Worm (Caenorhabditis elegans): ENCODE measurements around the gene sgt-1.

Gene sgt-1

DNA sequence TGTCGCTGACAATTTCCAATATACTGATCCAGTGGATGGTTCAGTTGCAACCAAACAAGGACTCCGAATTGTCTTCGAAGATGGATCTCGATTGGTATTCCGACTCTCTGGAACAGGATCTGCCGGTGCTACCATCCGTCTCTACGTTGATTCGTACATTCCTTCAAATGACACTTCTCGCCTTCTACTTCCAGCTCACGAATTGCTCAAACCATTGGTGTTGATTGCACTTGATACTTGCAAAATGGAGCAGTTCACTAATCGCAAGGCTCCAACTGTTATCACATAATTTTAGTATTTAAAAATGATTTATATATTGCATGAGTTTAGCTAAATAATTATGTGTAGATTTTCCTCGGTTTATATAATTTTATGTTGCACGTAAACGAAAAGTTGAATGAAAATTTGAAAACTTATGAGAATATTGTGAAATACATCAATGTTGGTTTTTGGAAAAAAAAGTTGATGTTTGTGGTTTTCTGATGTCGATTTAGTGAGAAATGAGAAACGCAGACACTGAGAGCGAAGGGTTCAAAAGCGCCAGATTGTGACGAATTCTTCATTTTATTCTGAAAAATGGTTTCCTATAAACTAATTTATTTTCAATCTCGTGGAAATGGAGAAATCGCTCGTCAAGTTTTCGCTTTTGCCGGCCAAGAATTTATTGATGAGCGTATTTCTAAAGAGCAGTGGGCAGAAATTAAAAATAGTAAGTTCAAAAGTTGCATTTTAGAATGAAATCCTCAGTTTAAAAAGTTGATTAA lies 12.4 kb downstream of the sgt-1 start, which contains the start of gene gst-9 (continued):
- TF ChIP-seq mab-9 (GFP tag; IDR thresholded peaks at IDR 0.05), result no peak
- TF ChIP-seq unc-62 (GFP tag; optimal IDR thresholded peaks at IDR 0.05), result no peak
- TF ChIP-seq nhr-76 (tag; optimal IDR thresholded peaks at IDR 0.05), result no peak
- TF ChIP-seq ztf-4 (tag; optimal IDR thresholded peaks at IDR 0.05), result no peak
- no peak for TF ChIP-seq lir-3 (tag; optimal IDR thresholded peaks at IDR 0.05; ENCODE audit: poor library complexity)
- peak; percentile 80 for TF ChIP-seq aly-2 (tag; optimal IDR thresholded peaks at IDR 0.05)
- no peak for TF ChIP-seq pqm-1 (tag; optimal IDR thresholded peaks at IDR 0.05)
- no peak for TF ChIP-seq efl-3 (GFP tag; optimal IDR thresholded peaks at IDR 0.05)
- peak; percentile 26 for TF ChIP-seq fkh-8 (tag; optimal IDR thresholded peaks at IDR 0.05)
- TF ChIP-seq ets-5 (GFP tag; IDR thresholded peaks at IDR 0.05), result no peak
- TF ChIP-seq nhr-84 (tag; optimal IDR thresholded peaks at IDR 0.05), result no peak
- TF ChIP-seq unc-130 (tag; optimal IDR thresholded peaks at IDR 0.05), result no peak
- no peak for TF ChIP-seq F16B12.6 (tag; optimal IDR thresholded peaks at IDR 0.05)
- no peak for TF ChIP-seq lin-39 (tag; optimal IDR thresholded peaks at IDR 0.05)
- TF ChIP-seq aha-1 (tag; optimal IDR thresholded peaks at IDR 0.05), result no peak
- TF ChIP-seq zag-1 (tag; optimal IDR thresholded peaks at IDR 0.05), result no peak
- TF ChIP-seq snpc-4 (tag; optimal IDR thresholded peaks at IDR 0.05), result no peak
- no peak for TF ChIP-seq ceh-90 (tag; optimal IDR thresholded peaks at IDR 0.05)
- no peak for TF ChIP-seq egl-27 (tag; optimal IDR thresholded peaks at IDR 0.05)
- TF ChIP-seq vab-15 (tag; optimal IDR thresholded peaks at IDR 0.05), result no peak
- peak; percentile 38 for TF ChIP-seq snu-23 (GFP tag; optimal IDR thresholded peaks at IDR 0.05)
- TF ChIP-seq pag-3 (tag; optimal IDR thresholded peaks at IDR 0.05; ENCODE audit: borderline replicate concordance, insufficient read depth), result no peak
- TF ChIP-seq lin-15B (tag; optimal IDR thresholded peaks at IDR 0.05), result no peak
- peak; percentile 66 for TF ChIP-seq nhr-71 (tag; optimal IDR thresholded peaks at IDR 0.05)
- no peak for TF ChIP-seq ceh-82 (tag; optimal IDR thresholded peaks at IDR 0.05)
- TF ChIP-seq dpl-1 (GFP tag; optimal IDR thresholded peaks at IDR 0.05), result peak in 1 of 3 experiments; percentile 8
- peak; percentile 63 for TF ChIP-seq elt-2 (tag; optimal IDR thresholded peaks at IDR 0.05)
- peak; percentile 37 for TF ChIP-seq skn-1 (tag; optimal IDR thresholded peaks at IDR 0.05)
- TF ChIP-seq pax-3 (tag; optimal IDR thresholded peaks at IDR 0.05), result no peak
- TF ChIP-seq nhr-28 (tag; optimal IDR thresholded peaks at IDR 0.05), result no peak
- TF ChIP-seq nhr-237 (tag; optimal IDR thresholded peaks at IDR 0.05), result no peak
- TF ChIP-seq nhr-20 (tag; optimal IDR thresholded peaks at IDR 0.05), result peak; percentile 47
- no peak for TF ChIP-seq ceh-88 (GFP tag; IDR thresholded peaks at IDR 0.05)
- no peak for TF ChIP-seq ces-1 (GFP tag; optimal IDR thresholded peaks at IDR 0.05)
- TF ChIP-seq C34B4.2 (tag; optimal IDR thresholded peaks at IDR 0.05), result no peak
- no peak for TF ChIP-seq mef-2 (tag; optimal IDR thresholded peaks at IDR 0.05)
- TF ChIP-seq rnt-1 (tag; optimal IDR thresholded peaks at IDR 0.05), result no peak
- TF ChIP-seq nhr-12 (tag; optimal IDR thresholded peaks at IDR 0.05), result no peak
- no peak for TF ChIP-seq tlp-1 (tag; optimal IDR thresholded peaks at IDR 0.05)
- TF ChIP-seq unc-30 (tag; optimal IDR thresholded peaks at IDR 0.05), result no peak
- TF ChIP-seq blmp-1 (tag; optimal IDR thresholded peaks at IDR 0.05), result no peak
- no peak for TF ChIP-seq isw-1 (GFP tag; IDR thresholded peaks at IDR 0.05)
- TF ChIP-seq lsy-2 (tag; optimal IDR thresholded peaks at IDR 0.05), result no peak
- TF ChIP-seq fkh-4 (tag; optimal IDR thresholded peaks at IDR 0.05; ENCODE audit: borderline replicate concordance), result no peak
- no peak for TF ChIP-seq hpl-2 (GFP tag; optimal IDR thresholded peaks at IDR 0.05)
- no peak for TF ChIP-seq lin-13 (GFP tag; optimal IDR thresholded peaks at IDR 0.05)
- peak; percentile 60 for TF ChIP-seq nhr-85 (tag)
- peak; percentile 38 for TF ChIP-seq mep-1 (tag; optimal IDR thresholded peaks at IDR 0.05)
- TF ChIP-seq mdl-1 (tag; optimal IDR thresholded peaks at IDR 0.05), result no peak
- TF ChIP-seq tbx-2 (tag; optimal IDR thresholded peaks at IDR 0.05), result no peak
- TF ChIP-seq alr-1 (tag; optimal IDR thresholded peaks at IDR 0.05; ENCODE audit: borderline replicate concordance), result no peak
- peak; percentile 77 for TF ChIP-seq ama-1 (optimal IDR thresholded peaks at IDR 0.05)
- TF ChIP-seq sup-37 (GFP tag; optimal IDR thresholded peaks at IDR 0.05), result no peak

Measured in whole organism, L1 larva.